Worm (Caenorhabditis elegans) whole organism, L4 larva: Measurements from ENCODE around the gene dnc-4.

Experiments
- D1046.2 ChIP-seq: fragments of 200-800 bp; sonication (Bioruptor generic); IDR thresholded peaks from 2 replicates; pipeline ENCODE4 v1.3.6; 2022; ENCODE audit warnings: missing genetic modification characterization, missing compliant biosample characterization
- F10B5.3 ChIP-seq: sonication (generic microtip); optimal IDR thresholded peaks from 2 replicates; lab custom pipeline; 2016; ENCODE audit warnings: mild to moderate bottlenecking, missing genetic modification characterization, missing compliant biosample characterization
- R02D3.7 ChIP-seq: fragments of 150-350 bp; sonication (generic microtip); optimal IDR thresholded peaks from 3 replicates; lab custom pipeline; 2014; ENCODE audit warnings: missing biosample characterization, missing genetic modification characterization
- Y5F2A.4 ChIP-seq: fragments of 200-800 bp; sonication (Bioruptor generic); optimal IDR thresholded peaks from 2 replicates; lab custom pipeline; 2018; ENCODE audit warnings: mild to moderate bottlenecking, missing genetic modification characterization, missing compliant biosample characterization
- aha-1 ChIP-seq: fragments of 150-350 bp; peaks from one replicate; lab custom pipeline; 2014; ENCODE audit warnings: missing biosample characterization, missing genetic modification characterization
- ceh-44 ChIP-seq: fragments of 200-800 bp; sonication (Bioruptor generic); IDR thresholded peaks from 2 replicates; pipeline ENCODE4 v1.3.6; 2022; ENCODE audit warnings: missing genetic modification reagents, missing genetic modification characterization, missing compliant biosample characterization
- daf-12 ChIP-seq: fragments of 150-350 bp; optimal IDR thresholded peaks from 2 replicates; lab custom pipeline; 2014; ENCODE audit warnings: missing biosample characterization, missing genetic modification reagents, missing genetic modification characterization
- daf-16 ChIP-seq, 3 experiments: sonication (generic microtip); optimal IDR thresholded peaks; 2 replicates each; lab custom pipeline; 2016 to 2017; ENCODE audit warnings: missing genetic modification characterization in 3 of 3, missing genetic modification reagents in 3 of 3, mild to moderate bottlenecking in 2 of 3, missing compliant biosample characterization in 2 of 3, missing biosample characterization in 1 of 3, moderate library complexity in 1 of 3
- dmd-6 ChIP-seq: fragments of 200-800 bp; sonication (Bioruptor generic); IDR thresholded peaks from 2 replicates; pipeline ENCODE4 v1.3.6; 2022; ENCODE audit warnings: missing genetic modification reagents, missing genetic modification characterization, missing compliant biosample characterization
- dmd-8 ChIP-seq: fragments of 200-800 bp; sonication (Bioruptor generic); IDR thresholded peaks from 2 replicates; pipeline ENCODE4 v1.3.6; 2022; ENCODE audit warnings: missing genetic modification characterization, missing compliant biosample characterization
- dmd-9 ChIP-seq: fragments of 200-800 bp; sonication (Bioruptor generic); IDR thresholded peaks from 2 replicates; pipeline ENCODE4 v1.3.6; 2022; ENCODE audit warnings: missing genetic modification reagents, missing genetic modification characterization, missing compliant biosample characterization
- dpl-1 ChIP-seq: fragments of 150-350 bp; optimal IDR thresholded peaks from 2 replicates; lab custom pipeline; 2014; ENCODE audit warnings: missing biosample characterization, missing genetic modification reagents, missing genetic modification characterization
- egl-27 ChIP-seq: sonication (generic microtip); optimal IDR thresholded peaks from 3 replicates; lab custom pipeline; 2017; ENCODE audit warnings: missing biosample characterization, missing genetic modification reagents, missing genetic modification characterization
- egl-43 ChIP-seq: fragments of 200-800 bp; sonication (Bioruptor generic); IDR thresholded peaks from 2 replicates; pipeline ENCODE4 v1.3.6; 2022; ENCODE audit warnings: missing genetic modification reagents, missing genetic modification characterization, missing compliant biosample characterization
- hlh-11 ChIP-seq: fragments of 200-800 bp; sonication (Bioruptor generic); optimal IDR thresholded peaks from 2 replicates; lab custom pipeline; 2018; ENCODE audit warnings: mild to moderate bottlenecking, missing genetic modification characterization, missing compliant biosample characterization
- hlh-30 ChIP-seq: sonication (generic microtip); optimal IDR thresholded peaks from 2 replicates; lab custom pipeline; 2017; ENCODE audit warnings: antibody characterized with exemption, mild to moderate bottlenecking, missing genetic modification characterization, missing compliant biosample characterization; ENCODE audit not compliant: insufficient read depth
- hmg-1.1 ChIP-seq: fragments of 200-800 bp; sonication (Bioruptor generic); IDR thresholded peaks from 2 replicates; pipeline ENCODE4 v1.3.6; 2022; ENCODE audit warnings: missing genetic modification reagents, missing genetic modification characterization, missing compliant biosample characterization
- lin-1 ChIP-seq: fragments of 200-800 bp; sonication (Bioruptor generic); IDR thresholded peaks from 2 replicates; pipeline ENCODE4 v1.3.6; 2022; ENCODE audit warnings: missing genetic modification reagents, missing genetic modification characterization, missing compliant biosample characterization
- lin-39 ChIP-seq: fragments of 150-350 bp; optimal IDR thresholded peaks from 2 replicates; lab custom pipeline; 2014; ENCODE audit warnings: missing biosample characterization, missing genetic modification reagents, missing genetic modification characterization
- lsy-2 ChIP-seq, 2 experiments: fragments of 150-350 bp in 1 of 2; sonication (generic microtip) in 1 of 2; optimal IDR thresholded peaks; 2 replicates each; lab custom pipeline; 2014 to 2017; ENCODE audit warnings: missing biosample characterization in 2 of 2, missing genetic modification characterization in 2 of 2
- madf-5 ChIP-seq, 2 experiments: fragments of 200-800 bp; sonication (Bioruptor generic); IDR thresholded peaks; 2 replicates each; pipeline ENCODE4 v1.3.6; 2022; ENCODE audit warnings: missing compliant biosample characterization in 2 of 2, missing genetic modification characterization in 2 of 2
- mdl-1 ChIP-seq, 2 experiments: fragments of 150-350 bp in 1 of 2; sonication (generic microtip) in 1 of 2; optimal IDR thresholded peaks; 2 replicates each; lab custom pipeline; 2014 to 2017; ENCODE audit warnings: missing biosample characterization in 2 of 2, missing genetic modification characterization in 2 of 2
- mdt-29 ChIP-seq: fragments of 200-800 bp; sonication (Bioruptor generic); IDR thresholded peaks from 2 replicates; pipeline ENCODE4 v1.3.6; 2022; ENCODE audit warnings: missing genetic modification reagents, missing genetic modification characterization, missing compliant biosample characterization
- mep-1 ChIP-seq: fragments of 150-350 bp; sonication (generic microtip); optimal IDR thresholded peaks from 3 replicates; lab custom pipeline; 2014; ENCODE audit warnings: missing biosample characterization, missing genetic modification characterization
- mes-2 ChIP-seq: sonication (generic microtip); optimal IDR thresholded peaks from 2 replicates; lab custom pipeline; 2016; ENCODE audit warnings: missing genotype, mild to moderate bottlenecking, missing genetic modification characterization, missing compliant biosample characterization; ENCODE audit not compliant: poor library complexity, severe bottlenecking
- mxl-3 ChIP-seq: fragments of 200-800 bp; sonication (Bioruptor generic); optimal IDR thresholded peaks from 2 replicates; lab custom pipeline; 2018; ENCODE audit warnings: mild to moderate bottlenecking, missing genetic modification characterization, missing compliant biosample characterization
- nhr-10 ChIP-seq: fragments of 150-350 bp; optimal IDR thresholded peaks from 2 replicates; lab custom pipeline; 2014; ENCODE audit warnings: missing biosample characterization, missing genetic modification characterization
- nhr-11 ChIP-seq: fragments of 150-350 bp; optimal IDR thresholded peaks from 2 replicates; lab custom pipeline; 2014; ENCODE audit warnings: missing biosample characterization, missing genetic modification characterization
- nhr-28 ChIP-seq: fragments of 150-350 bp; optimal IDR thresholded peaks from 2 replicates; lab custom pipeline; 2014; ENCODE audit warnings: missing biosample characterization, missing genetic modification characterization
- pha-4 ChIP-seq, 2 experiments: fragments of 150-350 bp in 1 of 2; fragments of 200-800 bp in 1 of 2; sonication (Bioruptor generic) in 1 of 2; IDR thresholded peaks in 1 of 2; optimal IDR thresholded peaks in 1 of 2; 2 replicates each; pipeline versions ENCODE4 v1.3.6 to Lab custom; 2014 to 2022; ENCODE audit warnings: missing genetic modification characterization in 2 of 2, missing genetic modification reagents in 2 of 2, missing biosample characterization in 1 of 2, missing compliant biosample characterization in 1 of 2
- rbr-2 ChIP-seq: sonication (generic microtip); optimal IDR thresholded peaks from 2 replicates; lab custom pipeline; 2016; ENCODE audit warnings: missing genotype, missing genetic modification characterization, missing compliant biosample characterization
- sdz-12 ChIP-seq: fragments of 200-800 bp; sonication (Bioruptor generic); optimal IDR thresholded peaks from 2 replicates; lab custom pipeline; 2018; ENCODE audit warnings: mild to moderate bottlenecking, missing genetic modification characterization, missing compliant biosample characterization
- set-16 ChIP-seq: fragments of 200-800 bp; sonication (Bioruptor generic); IDR thresholded peaks from 2 replicates; pipeline ENCODE4 v1.3.6; 2022; ENCODE audit warnings: missing genetic modification reagents, missing genetic modification characterization, missing compliant biosample characterization
- skn-1 ChIP-seq: fragments of 150-350 bp; optimal IDR thresholded peaks from 2 replicates; lab custom pipeline; 2014; ENCODE audit warnings: missing biosample characterization, missing genetic modification characterization
- snpc-4 ChIP-seq: fragments of 150-350 bp; optimal IDR thresholded peaks from 2 replicates; lab custom pipeline; 2014; ENCODE audit warnings: missing biosample characterization, missing genetic modification characterization
- tag-97 ChIP-seq: fragments of 200-800 bp; sonication (Bioruptor generic); IDR thresholded peaks from 2 replicates; pipeline ENCODE4 v1.3.6; 2022; ENCODE audit warnings: missing genetic modification characterization, missing compliant biosample characterization
- unc-39 ChIP-seq: sonication (generic microtip); optimal IDR thresholded peaks from 2 replicates; lab custom pipeline; 2017; ENCODE audit warnings: missing biosample characterization, missing genetic modification characterization
- unc-62 ChIP-seq, 3 experiments: fragments of 150-350 bp in 1 of 3; sonication (generic microtip); optimal IDR thresholded peaks in 2 of 3; peaks in 1 of 3; 1 replicate in 1 of 3; 2 replicates in 2 of 3; lab custom pipeline; 2014 to 2017; ENCODE audit warnings: missing biosample characterization in 3 of 3, missing genetic modification characterization in 3 of 3, missing genetic modification reagents in 3 of 3, missing genotype in 1 of 3
- zfp-3 ChIP-seq: fragments of 200-800 bp; sonication (Bioruptor generic); conservative IDR thresholded peaks from 2 replicates; pipeline ENCODE4 v1.3.6; 2022; ENCODE audit warnings: missing genetic modification reagents, missing genetic modification characterization, missing compliant biosample characterization
- ztf-7 ChIP-seq: fragments of 150-350 bp; optimal IDR thresholded peaks from 2 replicates; lab custom pipeline; 2014; ENCODE audit warnings: missing biosample characterization, missing genetic modification characterization

Gene dnc-4

DNA sequence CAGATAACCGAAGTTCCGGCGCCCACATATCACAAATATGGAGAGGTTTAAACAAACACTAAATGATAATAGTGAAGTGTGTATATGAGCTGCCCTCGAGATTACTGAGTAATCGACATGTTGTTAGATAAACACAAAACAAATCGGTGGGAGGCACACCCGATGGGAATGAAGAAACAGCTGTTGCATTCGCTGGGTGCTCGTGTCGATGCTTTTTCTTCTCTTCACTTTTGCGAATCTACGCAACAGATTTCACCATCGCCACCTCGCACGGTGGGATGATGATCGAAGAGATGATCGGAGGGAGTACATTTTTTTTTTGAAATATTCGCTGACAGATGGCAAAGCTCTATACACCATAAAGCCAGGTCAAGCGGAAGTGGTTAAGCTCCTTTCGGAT, 48.7 kb upstream of the dnc-4 start:
- TF ChIP-seq unc-39 (tag; lab: Kevin White, UChicago) (no peak), dpl-1 (GFP tag; lab: Kevin White, UChicago) (no peak), ceh-44 (GFP tag; lab: Robert Waterston, UW) (no peak), madf-5 (GFP tag; IDR thresholded peaks at IDR 0.05; lab: Robert Waterston, UW) (no peak), nhr-11 (tag; lab: Kevin White, UChicago) (peak; percentile 5), mdl-1 (tag; optimal IDR thresholded peaks at IDR 0.05; lab: Kevin White, UChicago) (no peak), daf-16 (GFP tag; optimal IDR thresholded peaks at IDR 0.05; lab: Kevin White, UChicago) (peak in 1 of 2 experiments; percentile 59), daf-16 (tag; optimal IDR thresholded peaks at IDR 0.05; lab: Kevin White, UChicago) (no peak)

DNA sequence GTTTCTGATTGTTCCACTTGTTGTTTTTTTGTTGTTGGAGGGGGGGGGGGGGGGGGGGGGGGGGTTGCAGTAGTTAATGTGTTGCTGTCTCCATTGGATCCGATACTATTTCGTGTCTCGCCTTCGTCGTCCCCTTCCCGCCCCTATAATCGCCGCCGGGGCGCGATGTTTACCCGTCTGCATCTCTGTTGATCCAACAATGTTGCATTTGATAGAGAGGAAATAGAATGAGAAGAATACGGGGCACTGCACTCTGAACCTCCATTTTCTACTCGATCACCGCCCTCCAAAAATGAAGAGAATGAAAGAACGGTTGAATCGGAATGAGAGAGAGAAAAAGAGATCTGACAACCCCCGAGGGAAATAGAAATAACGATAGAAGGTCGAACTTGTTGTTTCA, 48.1 kb upstream of the dnc-4 start:
- TF ChIP-seq set-16 (GFP tag; lab: Robert Waterston, UW) (peak; percentile 69), dmd-8 (GFP tag; lab: Robert Waterston, UW) (no peak), mes-2 (peak; percentile 49), mxl-3 (GFP tag; lab: Kevin White, UChicago) (peak; percentile 7), hmg-1.1 (peak; percentile 42; the same call in 1 of the 2 replicates), lin-1 (no peak), mep-1 (tag; lab: Kevin White, UChicago) (peak; percentile 35), nhr-11 (tag; lab: Kevin White, UChicago) (no peak), sdz-12 (no peak), nhr-28 (peak; percentile 24), hlh-11 (tag; lab: Kevin White, UChicago) (peak; percentile 9), ztf-7 (tag; lab: Kevin White, UChicago) (no peak)

DNA sequence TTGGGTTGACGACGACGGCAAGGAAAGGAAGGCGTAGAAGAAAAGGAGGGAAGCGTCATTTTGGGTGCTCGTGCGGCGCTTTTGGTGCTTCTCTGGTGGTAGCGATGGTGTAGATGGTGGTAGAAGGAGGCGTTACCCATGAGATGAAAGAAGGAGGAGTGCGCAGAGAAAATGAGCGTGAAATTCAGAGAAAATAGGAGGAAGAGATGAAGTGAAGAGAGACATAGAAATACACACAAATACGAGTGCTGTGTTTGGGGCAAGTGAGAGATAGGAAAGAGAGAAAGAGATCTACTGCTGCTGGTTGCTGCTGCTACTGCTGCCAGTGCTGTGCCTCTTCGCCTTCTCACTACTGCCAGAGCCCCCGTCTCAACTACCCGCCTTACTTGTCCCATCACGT, 47.0 kb upstream of the dnc-4 start:
- no peak for TF ChIP-seq skn-1 (tag; lab: Kevin White, UChicago)
- TF ChIP-seq rbr-2, result peak; percentile 54
- peak; percentile 24 for TF ChIP-seq mes-2
- TF ChIP-seq mdl-1 (tag; optimal IDR thresholded peaks at IDR 0.05; lab: Kevin White, UChicago), result peak in 1 of 2 experiments; percentile 45
- TF ChIP-seq hlh-30 (tag; lab: Kevin White, UChicago), result peak; percentile 39
- peak; percentile 5 for TF ChIP-seq mep-1 (tag; lab: Kevin White, UChicago)
- TF ChIP-seq lin-39 (tag; lab: Kevin White, UChicago), result no peak
- peak in 1 of 2 experiments; percentile 29 for TF ChIP-seq lsy-2 (tag; optimal IDR thresholded peaks at IDR 0.05; lab: Kevin White, UChicago)
- TF ChIP-seq D1046.2 (GFP tag; lab: Robert Waterston, UW), result no peak
- peak in 1 of 2 experiments; percentile 99 for TF ChIP-seq unc-62 (GFP tag; optimal IDR thresholded peaks at IDR 0.05 in 1 of 2; lab: Kevin White, UChicago)
- TF ChIP-seq unc-62 (tag; optimal IDR thresholded peaks at IDR 0.05; lab: Kevin White, UChicago), result no peak
- TF ChIP-seq tag-97, result no peak
- peak; percentile 58; the same call in 1 of the 2 replicates for TF ChIP-seq egl-43 (GFP tag; lab: Robert Waterston, UW)
- peak; percentile 78 for TF ChIP-seq hmg-1.1
- TF ChIP-seq aha-1 (tag; lab: Kevin White, UChicago), result peak; percentile 63
- no peak for TF ChIP-seq Y5F2A.4 (GFP tag; lab: Kevin White, UChicago)
- peak; percentile 36; the same call in 1 of the 2 replicates for TF ChIP-seq set-16 (GFP tag; lab: Robert Waterston, UW)
- TF ChIP-seq pha-4 (GFP tag; IDR thresholded peaks at IDR 0.05; lab: Robert Waterston, UW), result peak; percentile 30; the same call in 1 of the 2 replicates
- TF ChIP-seq pha-4 (tag; optimal IDR thresholded peaks at IDR 0.05; lab: Kevin White, UChicago), result no peak
- TF ChIP-seq zfp-3 (GFP tag; lab: Robert Waterston, UW), result no peak

DNA sequence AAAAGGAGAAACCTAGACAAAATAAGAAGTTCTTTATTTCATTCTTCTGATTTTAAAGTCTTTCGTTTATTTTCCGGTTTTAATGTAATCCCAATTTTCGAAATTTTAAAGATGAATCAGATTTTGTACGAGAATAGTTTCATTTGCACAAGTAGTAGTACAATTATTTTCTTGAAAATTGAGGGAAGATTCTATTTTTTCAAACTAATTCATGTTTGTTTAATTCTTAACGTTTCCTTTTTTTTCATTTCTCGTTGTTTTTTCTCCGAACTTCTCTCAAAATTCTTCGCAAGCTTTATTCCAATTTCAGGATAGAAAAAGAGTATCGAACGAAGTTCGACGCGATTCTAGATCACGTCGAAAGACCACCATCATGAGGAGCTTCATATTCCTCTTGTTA, 42.8 kb upstream of the dnc-4 start, which contains the start of gene sax-7:
sax-7 (plus strand) TSS at position 301 of the 400 bp plus-strand sequence.
- TF ChIP-seq nhr-28, result no peak
- TF ChIP-seq daf-12 (tag; lab: Kevin White, UChicago), result no peak
- no peak for TF ChIP-seq mdt-29
- no peak for TF ChIP-seq aha-1 (tag; lab: Kevin White, UChicago)
- no peak for TF ChIP-seq dmd-6 (GFP tag; lab: Robert Waterston, UW)
- TF ChIP-seq R02D3.7 (tag; lab: Kevin White, UChicago), result no peak
- TF ChIP-seq egl-27 (tag; lab: Kevin White, UChicago), result no peak
- TF ChIP-seq F10B5.3 (tag; lab: Kevin White, UChicago), result no peak
- no peak for TF ChIP-seq nhr-10 (tag; lab: Kevin White, UChicago)
- no peak for TF ChIP-seq snpc-4 (tag; lab: Kevin White, UChicago)
- no peak for TF ChIP-seq dmd-9 (GFP tag; lab: Robert Waterston, UW)
